Worm (Caenorhabditis elegans): ENCODE measurements around the gene clec-122.

DNA sequence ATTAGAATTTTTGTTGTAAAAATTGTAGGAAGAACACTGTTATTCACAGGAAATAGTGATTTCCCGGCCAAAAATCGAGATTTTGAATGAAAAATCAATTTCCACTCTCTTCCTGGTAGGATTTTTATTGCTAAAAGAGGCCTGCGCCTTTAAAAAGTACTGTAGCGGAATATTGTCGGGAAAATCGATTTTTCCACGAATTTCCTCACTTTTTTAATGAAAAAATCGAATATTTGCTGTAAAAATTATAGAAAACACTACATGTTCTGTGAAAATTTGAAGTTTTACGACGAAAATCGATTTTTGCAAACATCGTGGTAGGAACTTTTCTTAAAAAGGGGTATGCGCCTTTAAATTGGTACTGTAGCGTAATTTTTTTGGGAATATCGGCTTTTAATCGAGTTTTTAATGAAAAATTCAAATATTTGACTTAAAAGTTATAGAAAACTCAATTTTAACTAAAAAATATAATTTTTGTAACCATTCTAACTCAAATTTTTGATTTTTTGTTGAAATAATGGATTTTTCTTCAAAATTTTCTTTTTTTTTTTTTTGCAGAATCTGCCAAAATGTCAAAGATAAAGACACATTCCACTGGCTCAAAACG lies 49.5 kb upstream of the clec-122 start, which contains the start of gene lin-8:
- no peak for TF ChIP-seq F13C5.2 (tag; optimal IDR thresholded peaks at IDR 0.05)
- no peak for TF ChIP-seq hmg-4 (GFP tag; optimal IDR thresholded peaks at IDR 0.05)
- no peak for TF ChIP-seq ama-1 (optimal IDR thresholded peaks at IDR 0.05)
- TF ChIP-seq hmbx-1 (tag; optimal IDR thresholded peaks at IDR 0.05): no peak
- TF ChIP-seq ets-7 (tag; optimal IDR thresholded peaks at IDR 0.05): no peak
- no peak for TF ChIP-seq pes-1 (GFP tag; IDR thresholded peaks at IDR 0.05)
- TF ChIP-seq B0310.2 (tag; optimal IDR thresholded peaks at IDR 0.05): no peak
- TF ChIP-seq aly-1 (tag; optimal IDR thresholded peaks at IDR 0.05): no peak
- TF ChIP-seq tbx-37 (GFP tag; conservative IDR thresholded peaks at IDR 0.05): no peak

Measured in whole organism, early embryonic.